Worm (Caenorhabditis elegans): ENCODE data around the gene T28A8.2.
A peak's percentile ranks its signal among the peaks of the same experiment; 100 is the strongest.

Gene T28A8.2

DNA sequence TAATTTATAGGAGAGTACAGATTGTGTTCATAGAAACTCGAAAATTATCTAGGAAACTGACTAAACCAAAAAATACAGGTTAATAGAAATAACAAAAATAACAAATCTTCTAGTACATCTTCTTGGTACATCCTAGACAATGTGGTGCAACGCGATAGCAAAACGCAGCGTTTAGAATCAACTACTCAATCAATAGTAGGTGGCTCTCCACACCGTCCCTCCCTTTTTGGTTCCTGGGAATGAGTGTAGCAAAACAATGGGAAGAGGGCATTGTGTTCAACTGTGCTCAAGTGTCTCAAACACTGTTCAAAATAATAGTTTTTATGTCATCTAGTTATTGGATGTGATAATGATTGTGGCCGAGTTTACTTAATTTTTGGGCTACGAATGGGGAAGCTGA is 18.8 kb downstream of the T28A8.2 start, which contains the start of gene T27E9.6:
Gene T27E9.6 (minus strand): TSS at position 101 of the 400 bp plus-strand sequence.
- TF ChIP-seq hmbx-1 (tag; optimal IDR thresholded peaks at IDR 0.05) (no peak), F13C5.2 (tag; optimal IDR thresholded peaks at IDR 0.05) (no peak), scrt-1 (GFP tag; IDR thresholded peaks at IDR 0.05) (no peak), B0310.2 (tag; optimal IDR thresholded peaks at IDR 0.05) (no peak), tbx-37 (GFP tag; conservative IDR thresholded peaks at IDR 0.05) (no peak), hmg-4 (GFP tag; optimal IDR thresholded peaks at IDR 0.05) (no peak)

DNA sequence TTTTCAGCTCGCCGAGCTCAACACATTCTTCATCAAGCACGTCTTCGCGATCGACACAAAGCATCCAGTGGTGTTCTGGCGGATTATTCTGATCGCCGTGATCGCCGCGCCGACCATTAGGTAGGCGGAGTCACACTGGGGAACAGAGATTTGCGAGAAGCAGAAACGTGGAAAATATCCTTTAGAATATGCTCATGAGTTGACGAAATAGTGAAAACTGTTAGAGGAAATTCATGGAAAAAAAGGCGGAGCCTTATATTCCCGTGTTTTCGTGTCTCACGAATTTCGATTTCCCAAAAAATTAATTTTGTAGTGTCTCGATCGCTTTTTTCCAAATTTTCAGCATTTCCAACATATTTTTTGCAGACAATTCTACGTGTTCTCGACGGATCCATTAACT is 21.0 kb downstream of the T28A8.2 start:
- peak; percentile 21; the same call in 1 of the 2 replicates for TF ChIP-seq tbx-37 (GFP tag; conservative IDR thresholded peaks at IDR 0.05)
- no peak for TF ChIP-seq aly-1 (tag; optimal IDR thresholded peaks at IDR 0.05)
- no peak for TF ChIP-seq tra-4 (tag; optimal IDR thresholded peaks at IDR 0.05)

ce11 chrIII:13471504-13471903 is 24.0 kb downstream of the T28A8.2 start, which contains the start of gene pssy-2:
pssy-2 (plus strand) TSS chrIII:13471804.
- TF ChIP-seq ceh-13 (GFP tag; optimal IDR thresholded peaks at IDR 0.05): no peak
- no peak for TF ChIP-seq F13C5.2 (tag; optimal IDR thresholded peaks at IDR 0.05)
- TF ChIP-seq pes-1 (GFP tag; IDR thresholded peaks at IDR 0.05): no peak
- no peak for TF ChIP-seq hmg-4 (GFP tag; optimal IDR thresholded peaks at IDR 0.05)
- TF ChIP-seq tra-4 (tag; optimal IDR thresholded peaks at IDR 0.05): no peak
- TF ChIP-seq ets-7 (tag; optimal IDR thresholded peaks at IDR 0.05): no peak
- TF ChIP-seq hmbx-1 (tag; optimal IDR thresholded peaks at IDR 0.05): no peak
- no peak for TF ChIP-seq ama-1 (optimal IDR thresholded peaks at IDR 0.05)
- no peak for TF ChIP-seq aly-1 (tag; optimal IDR thresholded peaks at IDR 0.05)
- TF ChIP-seq tbx-37 (GFP tag; conservative IDR thresholded peaks at IDR 0.05): no peak
- no peak for TF ChIP-seq flt-1 (GFP tag; IDR thresholded peaks at IDR 0.05)
- no peak for TF ChIP-seq scrt-1 (GFP tag; IDR thresholded peaks at IDR 0.05)
- no peak for TF ChIP-seq tbx-11 (GFP tag; IDR thresholded peaks at IDR 0.05)
- TF ChIP-seq ceh-36 (tag; optimal IDR thresholded peaks at IDR 0.05): no peak
- TF ChIP-seq B0310.2 (tag; optimal IDR thresholded peaks at IDR 0.05): no peak
- TF ChIP-seq sea-1 (GFP tag; conservative IDR thresholded peaks at IDR 0.05): no peak
- no peak for TF ChIP-seq hnd-1 (tag; optimal IDR thresholded peaks at IDR 0.05)

DNA sequence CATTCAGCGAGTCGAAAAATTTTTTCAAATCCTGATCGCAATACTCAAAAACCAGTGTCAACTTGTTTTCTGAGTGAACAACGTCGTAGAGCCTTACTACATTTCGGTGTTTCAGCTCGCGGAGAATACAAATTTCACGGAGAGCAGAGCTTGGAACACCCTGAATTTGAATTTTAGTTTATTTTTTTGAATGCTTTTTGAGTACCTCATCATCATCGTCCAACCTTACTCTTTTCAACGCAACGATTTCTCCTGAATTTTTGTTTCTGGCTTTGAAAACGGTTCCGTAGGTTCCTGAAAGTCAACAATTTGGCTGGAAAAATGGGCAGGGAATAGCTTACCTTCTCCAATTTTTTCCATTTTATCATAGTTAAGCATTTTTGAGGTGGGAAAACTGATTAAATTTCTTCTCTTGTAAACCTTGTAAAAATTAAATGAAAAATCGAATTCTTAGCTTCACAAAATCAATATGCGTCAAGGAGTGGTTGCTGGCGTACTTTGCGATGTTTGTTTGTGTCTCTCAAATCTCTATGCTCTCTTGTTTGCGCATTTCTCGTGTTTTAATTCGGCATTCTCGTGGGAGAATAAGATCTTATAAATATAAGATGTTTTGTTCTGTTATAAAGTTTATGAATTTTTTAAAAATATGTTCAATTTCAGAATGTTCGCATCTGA is 29.4 kb downstream of the T28A8.2 start, which contains the start of gene cdk-5:
Gene cdk-5 (minus strand): TSS at position 425 of the 675 bp plus-strand sequence.
- no peak for TF ChIP-seq aly-1 (tag; optimal IDR thresholded peaks at IDR 0.05)
- TF ChIP-seq hmg-4 (GFP tag; optimal IDR thresholded peaks at IDR 0.05): no peak
- TF ChIP-seq B0310.2 (tag; optimal IDR thresholded peaks at IDR 0.05): no peak
- no peak for TF ChIP-seq scrt-1 (GFP tag; IDR thresholded peaks at IDR 0.05)
- TF ChIP-seq hnd-1 (tag; optimal IDR thresholded peaks at IDR 0.05): no peak
- no peak for TF ChIP-seq ceh-13 (GFP tag; optimal IDR thresholded peaks at IDR 0.05)
- TF ChIP-seq pes-1 (GFP tag; IDR thresholded peaks at IDR 0.05): no peak
- no peak for TF ChIP-seq tra-4 (tag; optimal IDR thresholded peaks at IDR 0.05)
- no peak for TF ChIP-seq ceh-36 (tag; optimal IDR thresholded peaks at IDR 0.05)
- no peak for TF ChIP-seq sea-1 (GFP tag; conservative IDR thresholded peaks at IDR 0.05)

DNA sequence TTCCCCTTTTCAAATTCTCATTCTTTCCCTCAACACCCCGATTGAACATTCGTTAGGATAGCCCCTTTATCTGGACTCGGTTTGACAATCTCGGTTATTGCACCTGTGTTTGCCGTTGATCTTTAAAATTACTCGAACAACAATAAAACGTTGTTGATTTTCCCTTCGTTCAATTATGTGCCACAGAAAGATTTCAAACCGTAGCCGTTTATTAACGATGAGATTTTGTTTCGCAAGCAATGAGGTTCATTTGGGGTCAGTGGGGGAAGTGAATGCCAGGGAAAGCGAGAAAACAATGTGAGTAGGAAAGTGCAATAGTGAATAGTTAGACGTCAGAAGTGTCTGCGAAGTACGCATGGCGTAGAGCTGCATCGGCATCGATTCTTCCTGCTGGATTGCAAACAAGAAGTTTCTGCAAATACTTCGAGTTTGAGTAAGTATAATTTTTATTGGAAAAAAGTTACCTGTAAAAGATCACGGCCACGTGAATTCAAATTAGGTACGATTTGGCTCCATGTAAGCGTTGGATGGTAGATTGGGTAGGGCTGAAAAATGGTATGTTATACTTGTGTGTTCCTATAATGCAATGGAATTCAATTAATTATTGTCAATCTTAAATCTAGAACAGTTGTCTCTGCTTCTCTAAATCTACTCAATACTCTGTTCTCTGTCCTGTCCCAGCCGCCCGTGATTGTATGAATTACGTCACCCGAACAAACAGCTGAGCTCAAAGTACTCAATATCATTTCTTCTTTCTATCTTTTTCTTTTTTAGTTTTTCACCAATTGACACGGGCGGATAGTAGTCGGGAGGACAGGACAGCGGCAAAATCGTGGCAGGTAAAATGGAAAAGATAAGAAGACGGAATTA is 30.7 kb downstream of the T28A8.2 start, which contains the start of gene kel-3:
Gene kel-3 (plus strand): TSS at position 328 of the 870 bp plus-strand sequence.
- TF ChIP-seq ama-1 (optimal IDR thresholded peaks at IDR 0.05) (peak; percentile 62), F13C5.2 (tag; optimal IDR thresholded peaks at IDR 0.05) (no peak)

DNA sequence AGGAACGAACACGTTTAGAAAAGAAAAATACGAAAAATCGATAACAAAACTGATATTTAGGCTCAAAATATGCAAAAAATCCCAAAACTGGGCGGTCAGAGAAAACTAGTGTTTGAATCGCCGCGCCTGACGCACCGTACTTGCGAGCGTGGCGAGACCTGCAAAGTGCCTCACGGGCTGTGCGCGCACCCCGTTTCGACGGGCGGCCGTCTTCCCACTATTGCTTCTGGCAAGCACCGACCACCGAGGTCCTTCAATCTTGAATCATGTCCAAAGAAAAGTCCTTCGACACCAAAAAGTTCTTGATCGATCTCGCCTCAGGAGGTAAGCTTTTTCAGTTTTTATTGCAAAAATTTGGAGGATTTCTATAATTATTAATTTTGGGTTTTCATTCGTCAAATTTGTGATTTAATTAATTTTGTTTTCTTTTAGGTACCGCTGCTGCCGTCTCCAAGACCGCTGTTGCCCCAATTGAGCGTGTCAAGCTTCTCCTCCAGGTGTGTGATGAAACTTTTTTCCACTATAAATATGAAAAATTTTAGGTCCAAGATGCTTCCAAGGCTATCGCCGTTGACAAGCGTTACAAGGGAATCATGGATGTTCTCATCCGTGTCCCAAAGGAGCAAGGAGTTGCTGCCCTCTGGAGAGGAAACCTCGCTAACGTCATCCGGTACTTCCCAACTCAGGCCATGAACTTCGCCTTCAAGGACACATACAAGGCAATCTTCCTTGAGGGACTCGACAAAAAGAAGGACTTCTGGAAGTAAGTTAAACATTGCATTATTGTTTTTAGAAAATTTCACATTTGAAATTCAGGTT is 32.3 kb downstream of the T28A8.2 start, which contains the start of gene ant-1.1:
Gene ant-1.1 (plus strand): TSS at position 199 of the 819 bp plus-strand sequence.
- 0 out of 2 replicates have a peak, but pooled peaks have one; percentile 20 for TF ChIP-seq scrt-1 (GFP tag; IDR thresholded peaks at IDR 0.05)
- TF ChIP-seq flt-1 (GFP tag; IDR thresholded peaks at IDR 0.05): no peak
- TF ChIP-seq hnd-1 (tag; optimal IDR thresholded peaks at IDR 0.05): no peak
- TF ChIP-seq ceh-36 (tag; optimal IDR thresholded peaks at IDR 0.05): peak; percentile 20
- TF ChIP-seq tra-4 (tag; optimal IDR thresholded peaks at IDR 0.05): peak; percentile 24
- TF ChIP-seq B0310.2 (tag; optimal IDR thresholded peaks at IDR 0.05): no peak
- TF ChIP-seq hmg-4 (GFP tag; optimal IDR thresholded peaks at IDR 0.05): peak; percentile 62
- TF ChIP-seq pes-1 (GFP tag; IDR thresholded peaks at IDR 0.05): peak; percentile 52; the same call in 1 of the 2 replicates
- TF ChIP-seq tbx-37 (GFP tag; conservative IDR thresholded peaks at IDR 0.05): peak; percentile 59
- TF ChIP-seq sea-1 (GFP tag; conservative IDR thresholded peaks at IDR 0.05): 0 out of 2 replicates have a peak, but pooled peaks have one; percentile 44
- peak; percentile 80 for TF ChIP-seq F13C5.2 (tag; optimal IDR thresholded peaks at IDR 0.05)

DNA sequence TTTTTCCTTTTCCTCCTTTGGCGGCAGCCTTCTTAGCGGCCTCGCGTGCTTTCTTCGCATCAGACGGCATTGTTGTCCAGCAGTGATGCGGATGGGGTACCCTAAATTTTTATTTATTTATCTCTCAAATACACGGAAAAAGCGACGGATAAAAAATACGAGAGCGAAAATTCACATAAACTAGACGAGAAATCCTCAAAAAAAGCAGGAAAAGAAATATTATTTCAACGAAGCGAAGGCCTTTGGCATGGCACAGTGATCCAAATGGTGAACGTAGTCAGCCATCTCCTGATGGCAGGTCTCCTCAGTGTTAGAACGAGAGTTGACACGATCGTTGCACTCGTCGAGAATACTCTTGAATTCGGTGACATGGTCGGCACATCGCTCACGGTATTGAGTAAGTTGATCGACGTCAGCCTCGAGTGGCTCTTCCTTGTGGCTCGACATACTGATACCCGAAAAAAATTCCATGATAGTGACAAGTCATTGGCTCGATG is 33.3 kb downstream of the T28A8.2 start, which contains the start of the genes abcf-2 and T27E9.2:
Gene abcf-2 (minus strand): TSS at position 101 of the 497 bp plus-strand sequence.
Gene T27E9.2 (minus strand): TSS at position 447 of the 497 bp plus-strand sequence.
- TF ChIP-seq ets-7 (tag; optimal IDR thresholded peaks at IDR 0.05): no peak
- TF ChIP-seq hmg-4 (GFP tag; optimal IDR thresholded peaks at IDR 0.05): no peak
- no peak for TF ChIP-seq hnd-1 (tag; optimal IDR thresholded peaks at IDR 0.05)
- TF ChIP-seq flt-1 (GFP tag; IDR thresholded peaks at IDR 0.05): no peak
- TF ChIP-seq scrt-1 (GFP tag; IDR thresholded peaks at IDR 0.05): no peak
- no peak for TF ChIP-seq tbx-11 (GFP tag; IDR thresholded peaks at IDR 0.05)
- no peak for TF ChIP-seq aly-1 (tag; optimal IDR thresholded peaks at IDR 0.05)
- TF ChIP-seq sea-1 (GFP tag; conservative IDR thresholded peaks at IDR 0.05): no peak
- TF ChIP-seq tbx-37 (GFP tag; conservative IDR thresholded peaks at IDR 0.05): no peak
- no peak for TF ChIP-seq F13C5.2 (tag; optimal IDR thresholded peaks at IDR 0.05)
- TF ChIP-seq B0310.2 (tag; optimal IDR thresholded peaks at IDR 0.05): no peak
- no peak for TF ChIP-seq ama-1 (optimal IDR thresholded peaks at IDR 0.05)
- TF ChIP-seq tra-4 (tag; optimal IDR thresholded peaks at IDR 0.05): no peak
- TF ChIP-seq pes-1 (GFP tag; IDR thresholded peaks at IDR 0.05): no peak
- TF ChIP-seq ceh-13 (GFP tag; optimal IDR thresholded peaks at IDR 0.05): no peak
- no peak for TF ChIP-seq ceh-36 (tag; optimal IDR thresholded peaks at IDR 0.05)
- no peak for TF ChIP-seq hmbx-1 (tag; optimal IDR thresholded peaks at IDR 0.05)
